Worm (Caenorhabditis elegans) whole organism, L4 larva: ENCODE results near the gene got-2.2.

ENCODE experiments used
- attf-4 ChIP-seq: sonication (generic microtip); optimal IDR thresholded peaks from 3 replicates; lab custom pipeline; 2017; ENCODE audit warnings: missing biosample characterization, missing genetic modification characterization
- spr-1 ChIP-seq: sonication (generic microtip); optimal IDR thresholded peaks from 2 replicates; lab custom pipeline; 2016; ENCODE audit warnings: mild to moderate bottlenecking, missing genetic modification characterization, missing compliant biosample characterization
- unc-39 ChIP-seq: sonication (generic microtip); optimal IDR thresholded peaks from 2 replicates; lab custom pipeline; 2017; ENCODE audit warnings: missing biosample characterization, missing genetic modification characterization
- zip-2 ChIP-seq: fragments of 150-350 bp; optimal IDR thresholded peaks from 2 replicates; lab custom pipeline; 2014; ENCODE audit warnings: missing biosample characterization, missing genetic modification characterization

DNA sequence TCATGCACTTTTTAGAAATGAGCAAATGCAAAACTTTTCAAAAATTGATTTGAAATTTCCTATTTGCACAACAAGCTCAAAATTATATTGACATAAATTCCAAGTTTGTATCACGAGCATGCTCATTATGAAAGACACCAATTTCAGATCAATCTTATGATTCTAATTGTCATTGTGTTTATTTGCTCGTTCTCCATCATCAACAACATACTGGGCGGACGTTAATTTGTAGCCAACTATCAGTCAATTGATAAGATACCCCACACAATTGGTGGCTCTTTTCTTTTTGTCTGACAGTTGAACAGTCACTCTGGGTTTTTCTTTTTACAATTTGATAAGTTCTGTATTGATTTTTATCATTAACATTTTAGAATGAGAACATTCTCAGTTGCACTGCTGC, 30.9 kb downstream of the got-2.2 start, which contains the start of gene lro-1:
- no peak for TF ChIP-seq spr-1
- no peak for TF ChIP-seq unc-39 (tag; lab: Kevin White, UChicago)
- no peak for TF ChIP-seq attf-4 (tag; lab: Kevin White, UChicago)
- no peak for TF ChIP-seq zip-2 (tag; lab: Kevin White, UChicago)
